Fruit fly (Drosophila melanogaster) whole organism: ENCODE results near the gene CG4751.

Experiments used
- CG8478 ChIP-seq: fragments of >200 bp; optimal IDR thresholded peaks from 2 replicates; lab custom pipeline; 2018; ENCODE audit warnings: inconsistent platforms
- Dll ChIP-seq: fragments of >200 bp; optimal IDR thresholded peaks from 2 replicates; lab custom pipeline; 2017
- EcR ChIP-seq, 2 experiments: fragments of >200 bp; optimal IDR thresholded peaks; 2 replicates each; lab custom pipeline; 2017; ENCODE audit warnings: missing biosample characterization in 2 of 2, missing genetic modification characterization in 2 of 2, missing genetic modification reagents in 2 of 2
- pan ChIP-seq: fragments of >200 bp; optimal IDR thresholded peaks from 2 replicates; lab custom pipeline; 2017
- psq ChIP-seq: fragments of >200 bp; optimal IDR thresholded peaks from 2 replicates; lab custom pipeline; 2017
- usp ChIP-seq: fragments of >200 bp; optimal IDR thresholded peaks from 2 replicates; lab custom pipeline; 2017; ENCODE audit warnings: missing biosample characterization, missing genetic modification characterization, mixed read lengths

DNA sequence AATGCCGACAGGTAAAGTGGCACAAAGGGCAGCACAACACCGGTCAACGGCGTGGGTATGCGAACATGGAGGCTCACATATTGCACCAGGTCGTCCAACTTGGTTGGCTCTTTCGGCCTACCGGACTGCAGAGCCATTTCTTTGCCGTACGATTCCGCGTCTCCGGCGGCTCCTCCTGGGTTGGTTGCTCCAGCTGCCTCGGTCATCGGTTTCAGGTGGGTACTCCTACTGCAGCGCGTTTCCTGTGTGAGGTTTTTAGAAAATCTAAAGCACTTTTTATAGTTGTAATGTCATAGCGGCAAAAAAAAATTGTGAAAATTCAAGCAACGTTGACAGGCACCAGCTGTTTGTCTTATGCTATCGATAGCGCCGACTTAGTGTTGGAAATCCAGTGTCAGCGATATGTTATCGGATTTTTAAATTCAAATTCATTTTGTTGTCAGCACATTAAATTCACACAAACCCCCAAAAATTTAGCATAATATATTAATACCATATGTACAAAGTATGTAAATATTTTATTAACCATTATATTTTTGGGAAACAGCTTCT lies 10.5 kb upstream of the CG4751 start, which contains the start of gene CG6230:
- TF ChIP-seq pan (lab: Kevin White, UChicago) (no peak), Dll (lab: Kevin White, UChicago) (no peak), psq (lab: Kevin White, UChicago) (no peak), CG8478 (lab: Kevin White, UChicago) (no peak), usp (GFP tag; lab: Kevin White, UChicago) (no peak), EcR (GFP tag; optimal IDR thresholded peaks at IDR 0.05; lab: Kevin White, UChicago) (no peak)
